Worm (Caenorhabditis elegans): ENCODE data around the gene C01G10.17.
A peak's percentile ranks its signal among the peaks of the same experiment; 100 is the strongest.

The C01G10.17 gene

DNA sequence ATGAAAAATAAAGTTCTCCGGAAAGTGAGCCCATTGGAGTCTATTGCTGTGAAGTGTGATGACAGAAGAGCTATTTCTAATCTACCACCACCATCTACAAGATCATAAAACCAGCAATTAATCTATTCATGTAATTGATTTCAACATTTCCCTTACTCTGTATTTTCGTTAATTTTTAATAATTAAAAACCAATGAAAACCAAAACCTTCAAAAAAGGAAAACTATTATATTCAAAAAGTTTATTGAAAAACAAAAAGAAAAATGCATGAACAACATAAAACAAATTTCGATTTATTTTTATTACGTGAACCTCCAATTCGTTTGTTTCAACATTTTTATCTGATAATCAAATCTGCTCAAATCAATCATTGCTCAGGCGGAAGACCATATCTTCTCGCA lies 8.9 kb downstream of the C01G10.17 start, which contains the start of gene C01G10.1:
TSS of gene C01G10.1 (plus strand) at position 301 of the 400 bp plus-strand sequence.
- TF ChIP-seq lin-15B (tag; optimal IDR thresholded peaks at IDR 0.05) = no peak
- no peak for TF ChIP-seq nhr-11 (tag; optimal IDR thresholded peaks at IDR 0.05)
- no peak for TF ChIP-seq ceh-28 (tag; optimal IDR thresholded peaks at IDR 0.05)
- no peak for TF ChIP-seq mxl-3 (GFP tag; optimal IDR thresholded peaks at IDR 0.05)
- no peak for TF ChIP-seq ceh-44 (GFP tag; IDR thresholded peaks at IDR 0.05)

DNA sequence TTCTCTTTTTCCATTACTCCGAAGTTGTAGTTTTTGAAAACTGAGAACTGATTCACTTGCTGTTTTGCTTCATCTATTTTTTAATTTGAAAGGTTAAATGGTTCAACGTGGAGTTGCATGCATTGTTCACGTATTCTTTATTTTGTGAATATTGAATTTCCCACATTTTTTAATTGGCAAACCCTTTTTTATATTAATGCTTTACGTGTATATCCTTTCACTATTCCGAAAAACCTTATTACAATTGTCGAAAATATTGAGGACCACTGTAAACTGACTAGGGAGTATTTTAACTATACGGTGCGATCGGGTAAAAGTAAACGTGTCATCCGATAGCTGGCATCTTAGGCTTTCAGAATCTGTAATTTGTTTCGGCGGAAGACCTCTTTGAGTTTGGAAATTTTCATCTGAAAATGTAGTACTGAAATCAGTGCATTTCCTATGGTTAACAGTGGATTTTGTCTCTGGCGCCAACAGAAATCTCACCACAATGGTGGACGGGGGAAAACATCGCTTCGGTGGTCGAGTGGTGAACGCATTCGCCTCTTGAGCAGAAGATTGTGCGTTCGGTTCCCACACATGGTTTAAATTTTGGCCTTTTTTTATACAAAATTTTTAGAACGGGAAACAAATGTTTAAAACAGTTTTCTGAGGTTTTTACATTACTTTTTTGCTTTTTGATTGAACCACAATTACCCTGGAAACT lies 15.5 kb downstream of the C01G10.17 start, which contains the start of gene C01G10.14:
TSS of gene C01G10.14 (minus strand) at position 51 of the 706 bp plus-strand sequence.
- 0 out of 2 replicates have a peak, but pooled peaks have one; percentile 58 for TF ChIP-seq dmd-8 (GFP tag; IDR thresholded peaks at IDR 0.05)
- peak; percentile 21; the same call in 1 of the 2 replicates for TF ChIP-seq hmg-1.1 (GFP tag; IDR thresholded peaks at IDR 0.05)
- TF ChIP-seq ceh-44 (GFP tag; IDR thresholded peaks at IDR 0.05) = 0 out of 2 replicates have a peak, but pooled peaks have one; percentile 37
- TF ChIP-seq egl-43 (GFP tag; IDR thresholded peaks at IDR 0.05) = 0 out of 2 replicates have a peak, but pooled peaks have one; percentile 14
- TF ChIP-seq lim-7 (GFP tag; IDR thresholded peaks at IDR 0.05) = peak; percentile 67

ce11 chrV:15109260-15109659 lies 18.7 kb downstream of the C01G10.17 start, which contains the start of gene Y75B12A.2:
Gene Y75B12A.2, plus strand, starts transcription at chrV:15109560.
- TF ChIP-seq Y75B8A.6 (GFP tag; IDR thresholded peaks at IDR 0.05) (no peak), nhr-102 (tag; optimal IDR thresholded peaks at IDR 0.05) (no peak), lin-15B (tag; optimal IDR thresholded peaks at IDR 0.05) (no peak), ceh-44 (GFP tag; IDR thresholded peaks at IDR 0.05) (no peak), ztf-11 (tag; optimal IDR thresholded peaks at IDR 0.05) (no peak), mep-1 (tag; optimal IDR thresholded peaks at IDR 0.05) (no peak), attf-4 (tag; optimal IDR thresholded peaks at IDR 0.05) (no peak), egl-43 (GFP tag; IDR thresholded peaks at IDR 0.05) (no peak), lin-39 (tag; optimal IDR thresholded peaks at IDR 0.05) (no peak), unc-130 (GFP tag; optimal IDR thresholded peaks at IDR 0.05) (no peak), jun-1 (tag; optimal IDR thresholded peaks at IDR 0.05) (no peak), ceh-32 (tag; optimal IDR thresholded peaks at IDR 0.05; ENCODE audit: poor library complexity) (no peak), hlh-30 (tag; optimal IDR thresholded peaks at IDR 0.05; ENCODE audit: insufficient read depth) (no peak), dmd-8 (GFP tag; IDR thresholded peaks at IDR 0.05) (no peak), vab-7 (GFP tag; IDR thresholded peaks at IDR 0.05) (no peak)

- no peak for TF ChIP-seq spr-1 (tag; optimal IDR thresholded peaks at IDR 0.05)
- TF ChIP-seq hlh-11 (tag; optimal IDR thresholded peaks at IDR 0.05) = no peak
- no peak for TF ChIP-seq ceh-32 (tag; optimal IDR thresholded peaks at IDR 0.05; ENCODE audit: poor library complexity)
- TF ChIP-seq gei-8 (GFP tag; optimal IDR thresholded peaks at IDR 0.05) = no peak
- no peak for TF ChIP-seq lin-38 (GFP tag; IDR thresholded peaks at IDR 0.05)
- TF ChIP-seq duxl-1 (tag; optimal IDR thresholded peaks at IDR 0.05; ENCODE audit: poor library complexity) = no peak
- no peak for TF ChIP-seq egl-43 (GFP tag; IDR thresholded peaks at IDR 0.05)
- TF ChIP-seq dmd-6 (GFP tag; IDR thresholded peaks at IDR 0.05) = no peak
- TF ChIP-seq zag-1 (tag; optimal IDR thresholded peaks at IDR 0.05) = no peak
- TF ChIP-seq lin-13 (GFP tag; optimal IDR thresholded peaks at IDR 0.05) = no peak
- no peak for TF ChIP-seq snpc-1.2 (GFP tag; IDR thresholded peaks at IDR 0.05)
- TF ChIP-seq pha-4 (GFP tag; IDR thresholded peaks at IDR 0.05) = no peak
- no peak for TF ChIP-seq pha-4 (tag; optimal IDR thresholded peaks at IDR 0.05)
- TF ChIP-seq unc-130 (GFP tag; optimal IDR thresholded peaks at IDR 0.05) = no peak
- TF ChIP-seq F26F4.8 (GFP tag; conservative IDR thresholded peaks at IDR 0.05) = no peak
- TF ChIP-seq lim-7 (GFP tag; IDR thresholded peaks at IDR 0.05) = no peak
- TF ChIP-seq unc-62 (GFP tag; optimal IDR thresholded peaks at IDR 0.05 in 1 of 2) = no peak
- no peak for TF ChIP-seq unc-62 (tag; optimal IDR thresholded peaks at IDR 0.05)
- TF ChIP-seq skn-1 (tag; optimal IDR thresholded peaks at IDR 0.05) = no peak
These were observed 21.1 kb downstream of the C01G10.17 start, which contains the start of gene T01G5.7 for ce11 chrV:15111660-15112059. Gene T01G5.7, plus strand, starts transcription at chrV:15111960.
